Worm (Caenorhabditis elegans) whole organism, L4/young adult: Measurements from ENCODE around the gene sel-11.

ENCODE experiments used
- dao-5 ChIP-seq: sonication (generic microtip); optimal IDR thresholded peaks from 2 replicates; lab custom pipeline; 2016; ENCODE audit warnings: missing genotype, missing genetic modification characterization, moderate library complexity, missing compliant biosample characterization
- him-1 ChIP-seq: sonication (generic microtip); optimal IDR thresholded peaks from 2 replicates; lab custom pipeline; 2016; ENCODE audit warnings: missing genotype, missing genetic modification reagents, missing genetic modification characterization, missing compliant biosample characterization

- TF ChIP-seq him-1 (tag; lab: Kevin White, UChicago): no peak
- no peak for TF ChIP-seq dao-5
Measured at ce11 chrV:11803518-11803994, 36.4 kb downstream of the sel-11 start.
